Fruit fly (Drosophila melanogaster) S2 (cell line): ENCODE measurements around the gene Kap-alpha1.

ENCODE experiments used
- CG8478 ChIP-seq: fragments of >200 bp; optimal IDR thresholded peaks from 2 replicates; lab custom pipeline; 2018
- CTCF ChIP-seq, 2 experiments: fragments of >200 bp; optimal IDR thresholded peaks; 2 replicates each; lab custom pipeline; 2018

DNA sequence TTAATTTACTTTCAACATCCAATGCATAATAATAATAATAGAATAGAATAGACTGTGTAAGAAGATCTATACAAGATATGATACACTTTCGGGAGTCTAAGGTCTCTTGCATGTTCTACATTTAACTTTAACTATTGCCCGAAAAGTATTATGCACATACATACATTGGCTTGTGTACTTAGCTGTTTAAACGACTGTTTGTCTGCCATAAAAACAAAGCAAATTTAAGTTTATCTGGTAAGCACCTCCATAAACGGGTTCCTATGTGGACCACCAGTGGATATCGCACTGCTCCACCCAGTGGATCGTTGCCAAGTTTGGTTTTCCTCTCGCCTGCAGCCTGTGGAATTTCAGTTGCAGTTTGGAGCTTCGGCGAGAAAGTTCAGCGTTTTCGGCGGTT lies 39.9 kb downstream of the Kap-alpha1 start:
- no peak for TF ChIP-seq CG8478
- TF ChIP-seq CTCF (optimal IDR thresholded peaks at IDR 0.05; lab: Kevin White, UChicago) = no peak
